Fruit fly (Drosophila melanogaster) whole organism, embryonic: ENCODE measurements around the gene sicily.

ENCODE experiments used
- Atf-2 ChIP-seq: fragments of 200-800 bp; sonication (Bioruptor generic); optimal IDR thresholded peaks from 2 replicates; lab custom pipeline; 2016; ENCODE audit warnings: missing biosample characterization, missing genetic modification characterization
- Bgb ChIP-seq: fragments of 200-800 bp; sonication (Bioruptor generic); IDR thresholded peaks from 2 replicates; pipeline ENCODE4 v1.3.6; 2022; ENCODE audit warnings: missing biosample characterization, missing genetic modification characterization; ENCODE audit not compliant: partially characterized antibody
- Bteb2 ChIP-seq: fragments of 200-800 bp; sonication (Bioruptor generic); optimal IDR thresholded peaks from 2 replicates; lab custom pipeline; 2016; ENCODE audit warnings: missing biosample characterization, missing genetic modification characterization
- CG10147 ChIP-seq: fragments of 200-800 bp; sonication (Bioruptor generic); optimal IDR thresholded peaks from 2 replicates; lab custom pipeline; 2019; ENCODE audit warnings: missing biosample characterization, mild to moderate bottlenecking, missing genetic modification characterization, moderate library complexity
- CG12071 ChIP-seq: fragments of 200-800 bp; sonication (Bioruptor generic); optimal IDR thresholded peaks from 3 replicates; lab custom pipeline; 2018; ENCODE audit warnings: missing biosample characterization, mild to moderate bottlenecking, missing genetic modification characterization
- CG13123 ChIP-seq: fragments of 200-800 bp; sonication (Bioruptor generic); optimal IDR thresholded peaks from 2 replicates; lab custom pipeline; 2016; ENCODE audit warnings: missing biosample characterization, missing genetic modification characterization
- CG13775 ChIP-seq: fragments of 200-800 bp; sonication (Bioruptor generic); optimal IDR thresholded peaks from 3 replicates; lab custom pipeline; 2017; ENCODE audit warnings: missing biosample characterization, mild to moderate bottlenecking, missing genetic modification characterization
- CG17612 ChIP-seq: fragments of 200-800 bp; sonication (Bioruptor generic); IDR thresholded peaks from 2 replicates; pipeline ENCODE4 v1.3.6; 2022; ENCODE audit warnings: missing biosample characterization, missing genetic modification characterization
- CG18011 ChIP-seq: fragments of 200-800 bp; sonication (Bioruptor generic); optimal IDR thresholded peaks from 2 replicates; lab custom pipeline; 2017; ENCODE audit warnings: missing biosample characterization, missing genetic modification characterization, mild to moderate bottlenecking, moderate library complexity, missing genotype
- CG18599 ChIP-seq: fragments of 200-800 bp; sonication (Bioruptor generic); optimal IDR thresholded peaks from 3 replicates; lab custom pipeline; 2017; ENCODE audit warnings: missing biosample characterization, missing genetic modification characterization, mild to moderate bottlenecking, moderate library complexity, missing genetic modification reagents
- CG2120 ChIP-seq: fragments of 200-800 bp; sonication (Bioruptor generic); optimal IDR thresholded peaks from 3 replicates; lab custom pipeline; 2016; ENCODE audit warnings: missing biosample characterization, missing genetic modification characterization
- CG31224 ChIP-seq: fragments of 200-800 bp; sonication (Bioruptor generic); IDR thresholded peaks from 2 replicates; pipeline ENCODE4 v1.3.6; 2022; ENCODE audit warnings: missing biosample characterization, missing genetic modification characterization
- CG31388 ChIP-seq: fragments of 200-800 bp; sonication (Bioruptor generic); optimal IDR thresholded peaks from 2 replicates; lab custom pipeline; 2016; ENCODE audit warnings: missing biosample characterization, missing genetic modification characterization
- CG3163 ChIP-seq: fragments of 200-800 bp; sonication (Bioruptor generic); optimal IDR thresholded peaks from 3 replicates; lab custom pipeline; 2016; ENCODE audit warnings: missing biosample characterization, missing genetic modification characterization
- CG42726 ChIP-seq: fragments of 200-800 bp; sonication (Bioruptor generic); IDR thresholded peaks from 2 replicates; pipeline ENCODE4 v1.3.6; 2022; ENCODE audit warnings: missing biosample characterization, missing genetic modification characterization; ENCODE audit not compliant: partially characterized antibody
- CG4820 ChIP-seq: fragments of 200-800 bp; sonication (Bioruptor generic); optimal IDR thresholded peaks from 3 replicates; lab custom pipeline; 2016; ENCODE audit warnings: missing biosample characterization, missing genetic modification characterization
- CG5953 ChIP-seq: fragments of 200-800 bp; sonication (Bioruptor generic); IDR thresholded peaks from 2 replicates; pipeline ENCODE4 v1.3.6; 2022; ENCODE audit warnings: missing biosample characterization, missing genetic modification characterization
- CG7372 ChIP-seq: fragments of 200-800 bp; sonication (Bioruptor generic); IDR thresholded peaks from 2 replicates; pipeline ENCODE4 v1.3.6; 2022; ENCODE audit warnings: missing biosample characterization, missing genetic modification characterization
- CG7786 ChIP-seq: fragments of 200-800 bp; sonication (Bioruptor generic); optimal IDR thresholded peaks from 2 replicates; lab custom pipeline; 2016; ENCODE audit warnings: missing biosample characterization, missing genetic modification characterization
- CG8924 ChIP-seq: fragments of 200-800 bp; optimal IDR thresholded peaks from 3 replicates; lab custom pipeline; 2019; ENCODE audit warnings: missing biosample characterization, mild to moderate bottlenecking, missing genetic modification characterization, moderate library complexity
- Dbx ChIP-seq: fragments of 200-800 bp; sonication (Bioruptor generic); IDR thresholded peaks from 3 replicates; pipeline ENCODE4 v1.3.6; 2022; ENCODE audit warnings: missing biosample characterization, missing genetic modification characterization
- Dp ChIP-seq: fragments of 200-800 bp; sonication (Bioruptor generic); optimal IDR thresholded peaks from 2 replicates; lab custom pipeline; 2018; ENCODE audit warnings: missing biosample characterization, mild to moderate bottlenecking, missing genetic modification characterization, moderate library complexity
- Ets97D ChIP-seq: fragments of 200-800 bp; sonication (Bioruptor generic); optimal IDR thresholded peaks from 3 replicates; lab custom pipeline; 2016; ENCODE audit warnings: missing biosample characterization, missing genetic modification characterization
- HLH4C ChIP-seq: fragments of 200-800 bp; sonication (Bioruptor generic); IDR thresholded peaks from 3 replicates; pipeline ENCODE4 v1.3.6; 2022; ENCODE audit warnings: missing biosample characterization, missing genetic modification characterization; ENCODE audit not compliant: partially characterized antibody
- NFAT ChIP-seq: fragments of 200-800 bp; sonication (Bioruptor generic); IDR thresholded peaks from 2 replicates; pipeline ENCODE4 v1.3.6; 2022; ENCODE audit warnings: missing biosample characterization, missing genetic modification characterization
- Neu2 ChIP-seq: fragments of 200-800 bp; sonication (Bioruptor generic); optimal IDR thresholded peaks from 3 replicates; lab custom pipeline; 2016; ENCODE audit warnings: missing biosample characterization, missing genetic modification characterization, borderline replicate concordance
- NfI ChIP-seq: fragments of 200-800 bp; sonication (Bioruptor generic); optimal IDR thresholded peaks from 3 replicates; lab custom pipeline; 2018; ENCODE audit warnings: missing biosample characterization, mild to moderate bottlenecking, missing genetic modification characterization, moderate library complexity
- Pdp1 ChIP-seq, 2 experiments: fragments of 200-800 bp; sonication (Bioruptor generic); optimal IDR thresholded peaks; 3 replicates each; lab custom pipeline; 2016; ENCODE audit warnings: missing biosample characterization in 2 of 2, missing genetic modification characterization in 2 of 2, mild to moderate bottlenecking in 1 of 2, moderate library complexity in 1 of 2
- ap ChIP-seq: fragments of 200-800 bp; sonication (Bioruptor generic); IDR thresholded peaks from 2 replicates; pipeline ENCODE4 v1.3.6; 2022; ENCODE audit warnings: missing biosample characterization, missing genetic modification characterization
- az2 ChIP-seq: fragments of 200-800 bp; sonication (Bioruptor generic); optimal IDR thresholded peaks from 3 replicates; lab custom pipeline; 2016; ENCODE audit warnings: missing biosample characterization, missing genetic modification characterization
- chn ChIP-seq: fragments of 200-800 bp; sonication (Bioruptor generic); optimal IDR thresholded peaks from 2 replicates; lab custom pipeline; 2016; ENCODE audit warnings: missing biosample characterization, missing genetic modification characterization
- ci ChIP-seq: fragments of 200-800 bp; sonication (Bioruptor generic); IDR thresholded peaks from 3 replicates; pipeline ENCODE4 v1.3.6; 2022; ENCODE audit warnings: missing biosample characterization, missing genetic modification characterization
- dan ChIP-seq: fragments of 200-800 bp; sonication (Bioruptor generic); IDR thresholded peaks from 2 replicates; pipeline ENCODE4 v1.3.6; 2022; ENCODE audit warnings: missing biosample characterization, missing genetic modification characterization
- fd3F ChIP-seq: fragments of 200-800 bp; sonication (Bioruptor generic); optimal IDR thresholded peaks from 2 replicates; lab custom pipeline; 2018; ENCODE audit warnings: missing biosample characterization, mild to moderate bottlenecking, missing genetic modification characterization, moderate library complexity
- fd96Cb ChIP-seq: fragments of 200-800 bp; sonication (Bioruptor generic); optimal IDR thresholded peaks from 2 replicates; lab custom pipeline; 2018; ENCODE audit warnings: missing biosample characterization, mild to moderate bottlenecking, missing genetic modification characterization, moderate library complexity
- fru ChIP-seq: fragments of >200 bp; optimal IDR thresholded peaks from 2 replicates; lab custom pipeline; 2017
- gce ChIP-seq: fragments of 200-800 bp; sonication (Bioruptor generic); IDR thresholded peaks from 3 replicates; pipeline ENCODE4 v1.3.6; 2022; ENCODE audit warnings: missing biosample characterization, missing genetic modification characterization
- gro ChIP-seq: fragments of 200-800 bp; sonication (Bioruptor generic); optimal IDR thresholded peaks from 2 replicates; lab custom pipeline; 2016; ENCODE audit warnings: missing biosample characterization, missing genetic modification characterization
- hbn ChIP-seq: fragments of 200-800 bp; sonication (Bioruptor generic); IDR thresholded peaks from 2 replicates; pipeline ENCODE4 v1.3.6; 2022; ENCODE audit warnings: missing biosample characterization, missing genetic modification characterization; ENCODE audit not compliant: partially characterized antibody
- inv ChIP-seq: fragments of 200-800 bp; sonication (Bioruptor generic); IDR thresholded peaks from 2 replicates; pipeline ENCODE4 v1.3.6; 2022; ENCODE audit warnings: missing biosample characterization, missing genetic modification characterization; ENCODE audit not compliant: partially characterized antibody
- luna ChIP-seq: fragments of 200-800 bp; sonication (Bioruptor generic); optimal IDR thresholded peaks from 2 replicates; lab custom pipeline; 2016; ENCODE audit warnings: missing biosample characterization, missing genetic modification characterization
- mirr ChIP-seq: fragments of 200-800 bp; sonication (Bioruptor generic); optimal IDR thresholded peaks from 3 replicates; lab custom pipeline; 2018; ENCODE audit warnings: missing biosample characterization, mild to moderate bottlenecking, missing genetic modification characterization
- mld ChIP-seq: fragments of 200-800 bp; sonication (Bioruptor generic); IDR thresholded peaks from 3 replicates; pipeline ENCODE4 v1.3.6; 2022; ENCODE audit warnings: missing biosample characterization, missing genetic modification characterization; ENCODE audit not compliant: partially characterized antibody
- nom ChIP-seq: fragments of 200-800 bp; sonication (Bioruptor generic); optimal IDR thresholded peaks from 2 replicates; lab custom pipeline; 2017; ENCODE audit warnings: missing biosample characterization, missing genetic modification characterization, mild to moderate bottlenecking, moderate library complexity, missing genetic modification reagents
- ranshi ChIP-seq: fragments of 200-800 bp; sonication (Bioruptor generic); IDR thresholded peaks from 2 replicates; pipeline ENCODE4 v1.3.6; 2022; ENCODE audit warnings: missing biosample characterization, missing genetic modification characterization
- rib ChIP-seq: fragments of 200-800 bp; sonication (Bioruptor generic); IDR thresholded peaks from 2 replicates; pipeline ENCODE4 v1.3.6; 2022; ENCODE audit warnings: missing biosample characterization, missing genetic modification characterization
- seq ChIP-seq: fragments of 200-800 bp; sonication (Bioruptor generic); IDR thresholded peaks from 2 replicates; pipeline ENCODE4 v1.3.6; 2022; ENCODE audit warnings: missing biosample characterization, missing genetic modification characterization
- sim ChIP-seq: fragments of 200-800 bp; sonication (Bioruptor generic); IDR thresholded peaks from 2 replicates; pipeline ENCODE4 v1.3.6; 2022; ENCODE audit warnings: missing biosample characterization, missing genetic modification characterization
- sug ChIP-seq: fragments of 200-800 bp; optimal IDR thresholded peaks from 2 replicates; lab custom pipeline; 2019; ENCODE audit warnings: missing biosample characterization, mild to moderate bottlenecking, missing genetic modification characterization, moderate library complexity
- tgo ChIP-seq: fragments of 200-800 bp; sonication (Bioruptor generic); IDR thresholded peaks from 3 replicates; pipeline ENCODE4 v1.3.6; 2022; ENCODE audit warnings: missing biosample characterization, missing genetic modification characterization
- tx ChIP-seq: fragments of 200-800 bp; sonication (Bioruptor generic); optimal IDR thresholded peaks from 2 replicates; lab custom pipeline; 2016; ENCODE audit warnings: missing biosample characterization, missing genetic modification characterization
- zfh1 ChIP-seq: fragments of 200-800 bp; sonication (Bioruptor generic); IDR thresholded peaks from 3 replicates; pipeline ENCODE4 v1.3.6; 2022; ENCODE audit warnings: missing biosample characterization, missing genetic modification characterization

sicily gene

dm6 chrX:11868866-11869265 lies 22.7 kb upstream of the sicily start, which contains the start of the genes Nrd1 and CG1847 (continued):
- TF ChIP-seq CG31224 (GFP tag; lab: Robert Waterston, UW) (no peak), CG31388 (GFP tag; lab: Kevin White, UChicago) (no peak), CG18011 (GFP tag; lab: Kevin White, UChicago) (no peak), CG13123 (GFP tag; lab: Kevin White, UChicago) (no peak), mld (GFP tag; lab: Robert Waterston, UW) (no peak; the same call in 2 of the 3 replicates), HLH4C (GFP tag; lab: Robert Waterston, UW) (peak; percentile 95), dan (GFP tag; lab: Robert Waterston, UW) (no peak), CG8924 (no peak), tgo (GFP tag; lab: Robert Waterston, UW) (no peak), CG2120 (no peak), CG10147 (no peak), CG18599 (GFP tag; lab: Kevin White, UChicago) (no peak), CG3163 (GFP tag; lab: Kevin White, UChicago) (no peak), fru (lab: Kevin White, UChicago) (no peak), sug (no peak), Bteb2 (GFP tag; lab: Kevin White, UChicago) (no peak), ranshi (GFP tag; lab: Robert Waterston, UW) (no peak), zfh1 (GFP tag; lab: Robert Waterston, UW) (no peak), CG5953 (GFP tag; lab: Robert Waterston, UW) (no peak), ap (GFP tag; lab: Robert Waterston, UW) (no peak), Bgb (GFP tag; lab: Robert Waterston, UW) (peak; percentile 77), Ets97D (GFP tag; lab: Kevin White, UChicago) (peak; percentile 17), fd96Cb (tag; lab: Kevin White, UChicago) (no peak), gro (GFP tag; lab: Kevin White, UChicago) (no peak), NFAT (GFP tag; lab: Robert Waterston, UW) (no peak), Pdp1 (GFP tag; optimal IDR thresholded peaks at IDR 0.05; lab: Kevin White, UChicago) (no peak), CG13775 (GFP tag; lab: Kevin White, UChicago) (no peak), Dp (GFP tag; lab: Kevin White, UChicago) (peak; percentile 46), mirr (no peak), nom (GFP tag; lab: Kevin White, UChicago) (no peak), Neu2 (GFP tag; lab: Kevin White, UChicago) (no peak), tx (GFP tag; lab: Kevin White, UChicago) (no peak), CG4820 (GFP tag; lab: Kevin White, UChicago) (no peak), hbn (GFP tag; lab: Robert Waterston, UW) (peak; percentile 68), CG12071 (GFP tag; lab: Kevin White, UChicago) (no peak), Atf-2 (GFP tag; lab: Kevin White, UChicago) (no peak), CG17612 (no peak), CG7786 (GFP tag; lab: Kevin White, UChicago) (no peak), seq (GFP tag; lab: Robert Waterston, UW) (no peak), NfI (GFP tag; lab: Kevin White, UChicago) (no peak), CG7372 (GFP tag; lab: Robert Waterston, UW) (no peak), ci (GFP tag; lab: Robert Waterston, UW) (no peak), rib (no peak), luna (GFP tag; lab: Kevin White, UChicago) (no peak), inv (GFP tag; lab: Robert Waterston, UW) (peak; percentile 67), az2 (GFP tag; lab: Kevin White, UChicago) (no peak), chn (GFP tag; lab: Kevin White, UChicago) (no peak), fd3F (GFP tag; lab: Kevin White, UChicago) (no peak), CG42726 (GFP tag; lab: Robert Waterston, UW) (no peak), gce (GFP tag; lab: Robert Waterston, UW) (no peak), Dbx (no peak), sim (GFP tag; lab: Robert Waterston, UW) (no peak)
